Fruit fly (Drosophila melanogaster): ENCODE data around the gene CG12520.

- TF ChIP-seq CG7045 (GFP tag; optimal IDR thresholded peaks at IDR 0.05) (no peak), CG7101 (tag; optimal IDR thresholded peaks at IDR 0.05) (no peak), CG1620 (GFP tag; optimal IDR thresholded peaks at IDR 0.05) (no peak), CG14711 (tag; optimal IDR thresholded peaks at IDR 0.05) (no peak), Mnt (GFP tag; optimal IDR thresholded peaks at IDR 0.05) (no peak), Crg-1 (GFP tag; optimal IDR thresholded peaks at IDR 0.05) (no peak), CG33017 (tag; optimal IDR thresholded peaks at IDR 0.05) (no peak), kay (GFP tag; ENCODE audit: borderline replicate concordance) (no peak), tj (GFP tag; optimal IDR thresholded peaks at IDR 0.05) (no peak), CG12768 (GFP tag; optimal IDR thresholded peaks at IDR 0.05) (no peak), Hr96 (GFP tag; optimal IDR thresholded peaks at IDR 0.05) (no peak), CG11617 (GFP tag; optimal IDR thresholded peaks at IDR 0.05) (no peak), pad (GFP tag; optimal IDR thresholded peaks at IDR 0.05) (no peak), CG5204 (GFP tag; optimal IDR thresholded peaks at IDR 0.05) (no peak)
Measured at dm6 chr3L:12903611-12904010, 1.1 kb upstream of the CG12520 start, which contains the start of gene CG32117.
